Worm (Caenorhabditis elegans) whole organism, L4 larva: Measurements from ENCODE around the gene F46F5.14.
A peak's percentile ranks its signal among the peaks of the same experiment; 100 is the strongest.

Experiments
- D1046.2 ChIP-seq: fragments of 200-800 bp; sonication (Bioruptor generic); IDR thresholded peaks from 2 replicates; pipeline ENCODE4 v1.3.6; 2022; ENCODE audit warnings: missing genetic modification characterization, missing compliant biosample characterization
- F49E8.2 ChIP-seq: sonication (generic microtip); optimal IDR thresholded peaks from 2 replicates; lab custom pipeline; 2016; ENCODE audit warnings: missing compliant biosample characterization, mild to moderate bottlenecking, missing genetic modification characterization, borderline replicate concordance
- T20F7.1 ChIP-seq: fragments of 200-800 bp; sonication (Bioruptor generic); optimal IDR thresholded peaks from 2 replicates; lab custom pipeline; 2018; ENCODE audit warnings: mild to moderate bottlenecking, missing genetic modification characterization, missing compliant biosample characterization
- ZK337.2 ChIP-seq: fragments of 200-800 bp; sonication (Bioruptor generic); IDR thresholded peaks from 2 replicates; pipeline ENCODE4 v1.3.6; 2022; ENCODE audit warnings: missing genetic modification reagents, missing genetic modification characterization, missing compliant biosample characterization
- ZK546.5 ChIP-seq, 2 experiments: sonication (generic microtip); optimal IDR thresholded peaks; 2 replicates each; lab custom pipeline; 2017; ENCODE audit warnings: missing biosample characterization in 2 of 2, missing genetic modification characterization in 2 of 2
- aha-1 ChIP-seq: fragments of 150-350 bp; peaks from one replicate; lab custom pipeline; 2014; ENCODE audit warnings: missing biosample characterization, missing genetic modification characterization
- ama-1 ChIP-seq: fragments of 150-350 bp; optimal IDR thresholded peaks from 2 replicates; lab custom pipeline; 2014; ENCODE audit warnings: inconsistent platforms, mixed read lengths
- attf-4 ChIP-seq: sonication (generic microtip); optimal IDR thresholded peaks from 3 replicates; lab custom pipeline; 2017; ENCODE audit warnings: missing biosample characterization, missing genetic modification characterization
- ceh-20 ChIP-seq: fragments of 200-800 bp; sonication (Bioruptor generic); IDR thresholded peaks from 2 replicates; pipeline ENCODE4 v1.3.6; 2022; ENCODE audit warnings: missing genetic modification reagents, missing genetic modification characterization, missing compliant biosample characterization
- ceh-44 ChIP-seq: fragments of 200-800 bp; sonication (Bioruptor generic); IDR thresholded peaks from 2 replicates; pipeline ENCODE4 v1.3.6; 2022; ENCODE audit warnings: missing genetic modification reagents, missing genetic modification characterization, missing compliant biosample characterization
- daf-19 ChIP-seq: fragments of 200-800 bp; sonication (Bioruptor generic); conservative IDR thresholded peaks from 2 replicates; pipeline ENCODE4 v1.3.6; 2022; ENCODE audit warnings: missing genetic modification characterization, missing compliant biosample characterization
- dmd-6 ChIP-seq: fragments of 200-800 bp; sonication (Bioruptor generic); IDR thresholded peaks from 2 replicates; pipeline ENCODE4 v1.3.6; 2022; ENCODE audit warnings: missing genetic modification reagents, missing genetic modification characterization, missing compliant biosample characterization
- dmd-8 ChIP-seq: fragments of 200-800 bp; sonication (Bioruptor generic); IDR thresholded peaks from 2 replicates; pipeline ENCODE4 v1.3.6; 2022; ENCODE audit warnings: missing genetic modification characterization, missing compliant biosample characterization
- egl-27 ChIP-seq: sonication (generic microtip); optimal IDR thresholded peaks from 3 replicates; lab custom pipeline; 2017; ENCODE audit warnings: missing biosample characterization, missing genetic modification reagents, missing genetic modification characterization
- gei-8 ChIP-seq: fragments of 200-800 bp; sonication (Bioruptor generic); optimal IDR thresholded peaks from 2 replicates; lab custom pipeline; 2018; ENCODE audit warnings: mild to moderate bottlenecking, missing genetic modification characterization, missing compliant biosample characterization
- hif-1 ChIP-seq, 2 experiments: sonication (generic microtip); optimal IDR thresholded peaks; 2 replicates each; lab custom pipeline; 2016 to 2017; ENCODE audit warnings: missing compliant biosample characterization in 2 of 2, missing genetic modification characterization in 2 of 2, missing genetic modification reagents in 2 of 2, missing genotype in 2 of 2, mild to moderate bottlenecking in 1 of 2
- hlh-11 ChIP-seq: fragments of 200-800 bp; sonication (Bioruptor generic); optimal IDR thresholded peaks from 2 replicates; lab custom pipeline; 2018; ENCODE audit warnings: mild to moderate bottlenecking, missing genetic modification characterization, missing compliant biosample characterization
- jun-1 ChIP-seq: fragments of 150-350 bp; optimal IDR thresholded peaks from 2 replicates; lab custom pipeline; 2014; ENCODE audit warnings: missing biosample characterization, missing genetic modification reagents, missing genetic modification characterization
- lim-7 ChIP-seq: fragments of 200-800 bp; sonication (Bioruptor generic); IDR thresholded peaks from 2 replicates; pipeline ENCODE4 v1.3.6; 2022; ENCODE audit warnings: missing genetic modification characterization, missing compliant biosample characterization
- lin-38 ChIP-seq: fragments of 200-800 bp; sonication (Bioruptor generic); IDR thresholded peaks from 2 replicates; pipeline ENCODE4 v1.3.6; 2022; ENCODE audit warnings: missing genetic modification reagents, missing genetic modification characterization, missing compliant biosample characterization
- lin-39 ChIP-seq: fragments of 150-350 bp; optimal IDR thresholded peaks from 2 replicates; lab custom pipeline; 2014; ENCODE audit warnings: missing biosample characterization, missing genetic modification reagents, missing genetic modification characterization
- lir-3 ChIP-seq: sonication (generic microtip); optimal IDR thresholded peaks from 2 replicates; lab custom pipeline; 2016; ENCODE audit warnings: mild to moderate bottlenecking, missing genetic modification characterization, missing compliant biosample characterization
- lsy-2 ChIP-seq, 2 experiments: fragments of 150-350 bp in 1 of 2; sonication (generic microtip) in 1 of 2; optimal IDR thresholded peaks; 2 replicates each; lab custom pipeline; 2014 to 2017; ENCODE audit warnings: missing biosample characterization in 2 of 2, missing genetic modification characterization in 2 of 2
- madf-9 ChIP-seq: fragments of 200-800 bp; sonication (Bioruptor generic); conservative IDR thresholded peaks from 2 replicates; pipeline ENCODE4 v1.3.6; 2022; ENCODE audit warnings: missing genetic modification reagents, missing genetic modification characterization, missing compliant biosample characterization
- mdl-1 ChIP-seq, 2 experiments: fragments of 150-350 bp in 1 of 2; sonication (generic microtip) in 1 of 2; optimal IDR thresholded peaks; 2 replicates each; lab custom pipeline; 2014 to 2017; ENCODE audit warnings: missing biosample characterization in 2 of 2, missing genetic modification characterization in 2 of 2
- mdt-29 ChIP-seq: fragments of 200-800 bp; sonication (Bioruptor generic); IDR thresholded peaks from 2 replicates; pipeline ENCODE4 v1.3.6; 2022; ENCODE audit warnings: missing genetic modification reagents, missing genetic modification characterization, missing compliant biosample characterization
- mep-1 ChIP-seq: fragments of 150-350 bp; sonication (generic microtip); optimal IDR thresholded peaks from 3 replicates; lab custom pipeline; 2014; ENCODE audit warnings: missing biosample characterization, missing genetic modification characterization
- mxl-2 ChIP-seq: fragments of 200-800 bp; sonication (Bioruptor generic); conservative IDR thresholded peaks from 2 replicates; pipeline ENCODE4 v1.3.6; 2022; ENCODE audit warnings: missing genetic modification reagents, missing genetic modification characterization, missing compliant biosample characterization
- nhr-102 ChIP-seq: sonication (generic microtip); optimal IDR thresholded peaks from 2 replicates; lab custom pipeline; 2016; ENCODE audit warnings: mild to moderate bottlenecking, missing genetic modification characterization, moderate library complexity, missing compliant biosample characterization
- nhr-11 ChIP-seq: fragments of 150-350 bp; optimal IDR thresholded peaks from 2 replicates; lab custom pipeline; 2014; ENCODE audit warnings: missing biosample characterization, missing genetic modification characterization
- nhr-111 ChIP-seq: fragments of 200-800 bp; sonication (Bioruptor generic); optimal IDR thresholded peaks from 2 replicates; lab custom pipeline; 2018; ENCODE audit warnings: mild to moderate bottlenecking, missing genetic modification characterization, missing compliant biosample characterization
- nhr-237 ChIP-seq: sonication (generic microtip); optimal IDR thresholded peaks from 2 replicates; lab custom pipeline; 2017; ENCODE audit warnings: missing biosample characterization, missing genetic modification characterization
- nhr-25 ChIP-seq: sonication (generic microtip); optimal IDR thresholded peaks from 2 replicates; lab custom pipeline; 2017; ENCODE audit warnings: missing genetic modification characterization, mild to moderate bottlenecking, missing compliant biosample characterization, antibody characterized with exemption, moderate library complexity, borderline replicate concordance; ENCODE audit not compliant: insufficient read depth
- nhr-48 ChIP-seq: sonication (generic microtip); optimal IDR thresholded peaks from 2 replicates; lab custom pipeline; 2016; ENCODE audit warnings: mild to moderate bottlenecking, missing genetic modification characterization, missing compliant biosample characterization
- nhr-76 ChIP-seq: fragments of 150-350 bp; optimal IDR thresholded peaks from 2 replicates; lab custom pipeline; 2014; ENCODE audit warnings: missing biosample characterization, missing genetic modification characterization
- pha-4 ChIP-seq, 2 experiments: fragments of 150-350 bp in 1 of 2; fragments of 200-800 bp in 1 of 2; sonication (Bioruptor generic) in 1 of 2; IDR thresholded peaks in 1 of 2; optimal IDR thresholded peaks in 1 of 2; 2 replicates each; pipeline versions ENCODE4 v1.3.6 to Lab custom; 2014 to 2022; ENCODE audit warnings: missing genetic modification characterization in 2 of 2, missing genetic modification reagents in 2 of 2, missing biosample characterization in 1 of 2, missing compliant biosample characterization in 1 of 2
- php-3 ChIP-seq: fragments of 200-800 bp; sonication (Bioruptor generic); IDR thresholded peaks from 2 replicates; pipeline ENCODE4 v1.3.6; 2022; ENCODE audit warnings: missing genetic modification reagents, missing genetic modification characterization, missing compliant biosample characterization
- rbr-2 ChIP-seq: sonication (generic microtip); optimal IDR thresholded peaks from 2 replicates; lab custom pipeline; 2016; ENCODE audit warnings: missing genotype, missing genetic modification characterization, missing compliant biosample characterization
- saeg-2 ChIP-seq: fragments of 200-800 bp; sonication (Bioruptor generic); IDR thresholded peaks from 2 replicates; pipeline ENCODE4 v1.3.6; 2022; ENCODE audit warnings: missing genetic modification reagents, missing genetic modification characterization, missing compliant biosample characterization
- snpc-1.2 ChIP-seq: fragments of 200-800 bp; sonication (Bioruptor generic); IDR thresholded peaks from 2 replicates; pipeline ENCODE4 v1.3.6; 2022; ENCODE audit warnings: missing genetic modification reagents, missing genetic modification characterization, missing compliant biosample characterization
- spr-1 ChIP-seq: sonication (generic microtip); optimal IDR thresholded peaks from 2 replicates; lab custom pipeline; 2016; ENCODE audit warnings: mild to moderate bottlenecking, missing genetic modification characterization, missing compliant biosample characterization
- tra-1 ChIP-seq: fragments of 200-800 bp; sonication (Bioruptor generic); IDR thresholded peaks from 2 replicates; pipeline ENCODE4 v1.3.6; 2022; ENCODE audit warnings: missing genetic modification reagents, missing genetic modification characterization, missing compliant biosample characterization
- unc-130 ChIP-seq: sonication (generic microtip); optimal IDR thresholded peaks from 2 replicates; lab custom pipeline; 2016; ENCODE audit warnings: missing genetic modification reagents, missing genetic modification characterization, missing compliant biosample characterization
- vab-7 ChIP-seq: fragments of 200-800 bp; sonication (Bioruptor generic); IDR thresholded peaks from 2 replicates; pipeline ENCODE4 v1.3.6; 2022; ENCODE audit warnings: missing genetic modification reagents, missing genetic modification characterization, missing compliant biosample characterization
- zag-1 ChIP-seq: fragments of 150-350 bp; optimal IDR thresholded peaks from 2 replicates; lab custom pipeline; 2014; ENCODE audit warnings: missing biosample characterization, missing genetic modification characterization
- zfp-3 ChIP-seq: fragments of 200-800 bp; sonication (Bioruptor generic); conservative IDR thresholded peaks from 2 replicates; pipeline ENCODE4 v1.3.6; 2022; ENCODE audit warnings: missing genetic modification reagents, missing genetic modification characterization, missing compliant biosample characterization
- zip-11 ChIP-seq: fragments of 200-800 bp; sonication (Bioruptor generic); IDR thresholded peaks from 2 replicates; pipeline ENCODE4 v1.3.6; 2022; ENCODE audit warnings: missing genetic modification characterization, missing compliant biosample characterization

F46F5.14 gene

ce11 chrII:843971-844370 is 44.2 kb downstream of the F46F5.14 start, which contains the start of gene F28A10.4:
F28A10.4 (plus strand) TSS chrII:844271.
- no peak for TF ChIP-seq zag-1 (tag; lab: Kevin White, UChicago)
- no peak for TF ChIP-seq lim-7
- TF ChIP-seq D1046.2 (GFP tag; lab: Robert Waterston, UW): no peak
- TF ChIP-seq dmd-6 (GFP tag; lab: Robert Waterston, UW): no peak
- TF ChIP-seq pha-4 (GFP tag; IDR thresholded peaks at IDR 0.05; lab: Robert Waterston, UW): no peak
- no peak for TF ChIP-seq pha-4 (tag; optimal IDR thresholded peaks at IDR 0.05; lab: Kevin White, UChicago)
- no peak for TF ChIP-seq spr-1 (tag; lab: Kevin White, UChicago)
- TF ChIP-seq zip-11 (GFP tag; lab: Robert Waterston, UW): no peak
- TF ChIP-seq saeg-2 (GFP tag; lab: Robert Waterston, UW): no peak
- no peak for TF ChIP-seq lir-3
- TF ChIP-seq nhr-11 (tag; lab: Kevin White, UChicago): no peak
- no peak for TF ChIP-seq mep-1 (tag; lab: Kevin White, UChicago)
- TF ChIP-seq lin-39 (tag; lab: Kevin White, UChicago): no peak
- no peak for TF ChIP-seq vab-7 (GFP tag; lab: Robert Waterston, UW)
- no peak for TF ChIP-seq mdt-29 (GFP tag; lab: Robert Waterston, UW)
- TF ChIP-seq nhr-48 (tag; lab: Kevin White, UChicago): no peak
- no peak for TF ChIP-seq madf-9
- no peak for TF ChIP-seq ama-1

DNA sequence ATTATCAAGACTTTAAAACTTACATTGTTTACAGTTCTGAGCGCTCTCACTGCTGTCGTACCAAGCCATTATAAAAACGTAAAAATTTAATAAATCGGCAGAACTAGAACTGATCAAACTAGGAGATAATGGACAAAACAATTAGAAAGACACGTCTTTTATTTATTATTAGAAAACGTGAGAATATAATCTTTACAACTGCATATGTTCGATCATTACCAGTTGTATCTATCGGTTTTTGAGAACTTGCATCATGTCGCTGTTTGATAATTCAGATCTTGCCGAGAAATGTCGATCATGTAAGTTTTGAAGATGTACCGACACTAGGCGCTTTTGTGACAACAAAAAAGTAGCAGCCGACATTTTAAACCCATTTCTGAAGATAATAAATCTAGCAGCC is 45.8 kb downstream of the F46F5.14 start, which contains the start of gene F28A10.7:
TSS of gene F28A10.7 (minus strand) at position 101 of the 400 bp plus-strand sequence.
- TF ChIP-seq snpc-1.2 (GFP tag; lab: Robert Waterston, UW): no peak
- TF ChIP-seq lim-7: no peak
- TF ChIP-seq ceh-44 (GFP tag; lab: Robert Waterston, UW): no peak
- TF ChIP-seq lsy-2 (tag; optimal IDR thresholded peaks at IDR 0.05; lab: Kevin White, UChicago): no peak
- TF ChIP-seq hif-1 (tag; optimal IDR thresholded peaks at IDR 0.05; lab: Kevin White, UChicago): no peak
- TF ChIP-seq nhr-237 (tag; lab: Kevin White, UChicago): no peak
- TF ChIP-seq spr-1 (tag; lab: Kevin White, UChicago): no peak
- TF ChIP-seq lir-3: no peak
- TF ChIP-seq tra-1 (GFP tag; lab: Robert Waterston, UW): no peak
- TF ChIP-seq dmd-8 (GFP tag; lab: Robert Waterston, UW): no peak
- no peak for TF ChIP-seq T20F7.1 (GFP tag; lab: Kevin White, UChicago)
- TF ChIP-seq zfp-3 (GFP tag; lab: Robert Waterston, UW): no peak
- TF ChIP-seq unc-130 (GFP tag; lab: Kevin White, UChicago): no peak
- no peak for TF ChIP-seq F49E8.2 (tag; lab: Kevin White, UChicago)
- no peak for TF ChIP-seq nhr-111 (GFP tag; lab: Kevin White, UChicago)
- TF ChIP-seq gei-8 (GFP tag; lab: Kevin White, UChicago): no peak
- no peak for TF ChIP-seq ZK337.2 (GFP tag; lab: Robert Waterston, UW)
- no peak for TF ChIP-seq egl-27 (tag; lab: Kevin White, UChicago)

- TF ChIP-seq nhr-25 (tag; lab: Kevin White, UChicago): no peak
- TF ChIP-seq rbr-2 (tag; lab: Kevin White, UChicago): no peak
- TF ChIP-seq hlh-11: peak; percentile 89
- TF ChIP-seq nhr-76 (tag; lab: Kevin White, UChicago): peak; percentile 62
- TF ChIP-seq php-3 (GFP tag; lab: Robert Waterston, UW): 0 out of 2 replicates have a peak, but pooled peaks have one; percentile 18
- TF ChIP-seq attf-4 (tag; lab: Kevin White, UChicago): no peak
- TF ChIP-seq ceh-20 (GFP tag; lab: Robert Waterston, UW): 0 out of 2 replicates have a peak, but pooled peaks have one; percentile 15
- TF ChIP-seq mxl-2 (GFP tag; lab: Robert Waterston, UW): no peak
- TF ChIP-seq lin-38 (GFP tag; lab: Robert Waterston, UW): peak; percentile 27; the same call in 1 of the 2 replicates
- no peak for TF ChIP-seq saeg-2 (GFP tag; lab: Robert Waterston, UW)
- TF ChIP-seq ama-1: peak; percentile 46
- no peak for TF ChIP-seq snpc-1.2 (GFP tag; lab: Robert Waterston, UW)
- no peak for TF ChIP-seq madf-9
- peak; percentile 98 for TF ChIP-seq aha-1 (tag; lab: Kevin White, UChicago)
- TF ChIP-seq lin-39 (tag; lab: Kevin White, UChicago): no peak
- no peak for TF ChIP-seq ZK546.5 (tag; optimal IDR thresholded peaks at IDR 0.05; lab: Kevin White, UChicago)
- no peak for TF ChIP-seq daf-19 (GFP tag; lab: Robert Waterston, UW)
- TF ChIP-seq dmd-8 (GFP tag; lab: Robert Waterston, UW): no peak
- no peak for TF ChIP-seq gei-8 (GFP tag; lab: Kevin White, UChicago)
- TF ChIP-seq jun-1 (tag; lab: Kevin White, UChicago): no peak
- TF ChIP-seq nhr-102: no peak
- TF ChIP-seq mdl-1 (tag; optimal IDR thresholded peaks at IDR 0.05; lab: Kevin White, UChicago): peak; percentile 79 to 96
These were observed 48.7 kb downstream of the F46F5.14 start, which contains the start of the genes acdh-9 and F28A10.13 for ce11 chrII:848519-848918. acdh-9 (minus strand) TSS chrII:848603. F28A10.13 (plus strand) TSS chrII:848812.
